Worm (Caenorhabditis elegans) whole organism, mixed stage, embryonic: Measurements from ENCODE around the gene R03D7.2.

Experiments
- lin-13 ChIP-seq: fragments of 150-350 bp; optimal IDR thresholded peaks from 2 replicates; lab custom pipeline; 2014; ENCODE audit warnings: missing biosample characterization, missing genetic modification characterization
- nhr-237 ChIP-seq: fragments of 150-350 bp; optimal IDR thresholded peaks from 2 replicates; lab custom pipeline; 2014; ENCODE audit warnings: missing biosample characterization, missing genetic modification characterization
- nhr-76 ChIP-seq: sonication (generic microtip); optimal IDR thresholded peaks from 2 replicates; lab custom pipeline; 2017; ENCODE audit warnings: missing biosample characterization, missing genetic modification characterization

DNA sequence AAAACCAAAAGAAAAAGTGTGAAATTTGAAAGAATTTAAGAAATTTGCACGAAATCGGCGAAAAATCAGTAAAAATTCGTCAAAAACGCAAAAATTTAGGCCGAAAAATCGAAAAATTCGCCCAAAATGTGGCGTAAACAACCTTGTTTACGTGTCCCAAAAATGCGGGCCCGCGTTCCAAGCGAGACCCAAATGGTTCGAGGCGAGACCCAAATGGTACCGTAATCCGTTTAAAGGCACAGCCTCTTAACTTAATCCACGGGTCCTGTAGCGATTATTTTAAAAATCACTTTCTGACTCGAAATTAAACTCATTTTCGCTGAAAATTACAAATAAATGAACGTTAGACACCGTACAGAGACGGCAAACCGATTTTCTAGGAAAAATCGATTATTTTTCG is 352 bp upstream of the R03D7.2 start:
- TF ChIP-seq nhr-76 (tag; lab: Kevin White, UChicago) (no peak), nhr-237 (no peak), lin-13 (tag; lab: Kevin White, UChicago) (no peak)
